Worm (Caenorhabditis elegans): Measurements from ENCODE around the gene C31A11.13.
"Not testable (repeated sequence)": the region's sequence is repeated elsewhere in the genome, so short reads cannot be mapped to it uniquely, and the experiment has no call there.

C31A11.13 gene

ce11 chrV:16341497-16342257 lies 39.3 kb upstream of the C31A11.13 start:
- TF ChIP-seq dve-1 (tag; optimal IDR thresholded peaks at IDR 0.05; ENCODE audit: insufficient read depth) (peak; percentile 27), daf-16 (tag; optimal IDR thresholded peaks at IDR 0.05) (peak; percentile 24), hlh-11 (tag; optimal IDR thresholded peaks at IDR 0.05) (peak; percentile 10), T26A8.4 (GFP tag; IDR thresholded peaks at IDR 0.05) (0 out of 2 replicates have a peak, but pooled peaks have one; percentile 12), egl-43 (GFP tag; IDR thresholded peaks at IDR 0.05) (peak; percentile 63), lim-7 (GFP tag; IDR thresholded peaks at IDR 0.05) (peak; percentile 26; the same call in 1 of the 2 replicates), mdt-29 (GFP tag; IDR thresholded peaks at IDR 0.05) (peak; percentile 51; the same call in 1 of the 2 replicates), hlh-30 (tag; optimal IDR thresholded peaks at IDR 0.05; ENCODE audit: insufficient read depth) (peak; percentile 14), nhr-102 (tag; optimal IDR thresholded peaks at IDR 0.05) (peak; percentile 9), dmd-6 (GFP tag; IDR thresholded peaks at IDR 0.05) (peak; percentile 43; the same call in 1 of the 2 replicates), aha-1 (tag) (peak; percentile 92), set-16 (GFP tag; IDR thresholded peaks at IDR 0.05) (peak; percentile 66)
- TF ChIP-seq daf-16 (GFP tag; optimal IDR thresholded peaks at IDR 0.05), result not testable (repeated sequence)

ce11 chrV:16338287-16339092 lies 36.1 kb upstream of the C31A11.13 start, which contains the start of gene slc-9B.2:
Gene slc-9B.2 (plus strand): TSS chrV:16339042.
- peak; percentile 15 for TF ChIP-seq aha-1 (tag)
- peak; percentile 66 for TF ChIP-seq dmd-6 (GFP tag; IDR thresholded peaks at IDR 0.05)
- peak; percentile 8 for TF ChIP-seq hlh-30 (tag; optimal IDR thresholded peaks at IDR 0.05; ENCODE audit: insufficient read depth)
- TF ChIP-seq lin-38 (GFP tag; IDR thresholded peaks at IDR 0.05), result peak; percentile 58
- peak; percentile 76 for TF ChIP-seq snpc-1.2 (GFP tag; IDR thresholded peaks at IDR 0.05)
- TF ChIP-seq arid-1 (GFP tag; conservative IDR thresholded peaks at IDR 0.05), result 0 out of 2 replicates have a peak, but pooled peaks have one; percentile 57
- peak; percentile 65 for TF ChIP-seq lim-7 (GFP tag; IDR thresholded peaks at IDR 0.05)
- TF ChIP-seq dve-1 (tag; optimal IDR thresholded peaks at IDR 0.05; ENCODE audit: insufficient read depth), result peak; percentile 38
- TF ChIP-seq zip-11 (GFP tag; IDR thresholded peaks at IDR 0.05), result 0 out of 2 replicates have a peak, but pooled peaks have one; percentile 26
- not testable (repeated sequence) for TF ChIP-seq daf-16 (GFP tag; optimal IDR thresholded peaks at IDR 0.05); pha-4 (tag; optimal IDR thresholded peaks at IDR 0.05)
- TF ChIP-seq daf-16 (tag; optimal IDR thresholded peaks at IDR 0.05), result peak; percentile 73
- 0 out of 2 replicates have a peak, but pooled peaks have one; percentile 60 for TF ChIP-seq Y105C5A.15 (GFP tag; IDR thresholded peaks at IDR 0.05)
- 0 out of 2 replicates have a peak, but pooled peaks have one; percentile 37 for TF ChIP-seq F26F4.8 (GFP tag; conservative IDR thresholded peaks at IDR 0.05)
- TF ChIP-seq hlh-11 (tag; optimal IDR thresholded peaks at IDR 0.05), result peak; percentile 39
- TF ChIP-seq nhr-48 (tag; optimal IDR thresholded peaks at IDR 0.05), result peak; percentile 72
- TF ChIP-seq ZK337.2 (GFP tag; IDR thresholded peaks at IDR 0.05), result 0 out of 2 replicates have a peak, but pooled peaks have one; percentile 39
- TF ChIP-seq vab-7 (GFP tag; IDR thresholded peaks at IDR 0.05), result peak; percentile 54; the same call in 1 of the 2 replicates
- peak; percentile 68; the same call in 1 of the 2 replicates for TF ChIP-seq pha-4 (GFP tag; IDR thresholded peaks at IDR 0.05)
- TF ChIP-seq nhr-102 (tag; optimal IDR thresholded peaks at IDR 0.05), result peak; percentile 44
- TF ChIP-seq php-3 (GFP tag; IDR thresholded peaks at IDR 0.05), result peak; percentile 86
- 0 out of 2 replicates have a peak, but pooled peaks have one; percentile 55 for TF ChIP-seq tra-1 (GFP tag; IDR thresholded peaks at IDR 0.05)
- TF ChIP-seq unc-130 (GFP tag; optimal IDR thresholded peaks at IDR 0.05), result peak; percentile 1

- TF ChIP-seq fos-1 (tag; optimal IDR thresholded peaks at IDR 0.05), result no peak
- TF ChIP-seq tag-97 (GFP tag; IDR thresholded peaks at IDR 0.05), result no peak
- TF ChIP-seq egl-27 (tag; optimal IDR thresholded peaks at IDR 0.05), result no peak
- no peak for TF ChIP-seq mxl-3 (GFP tag; optimal IDR thresholded peaks at IDR 0.05)
- TF ChIP-seq ceh-44 (GFP tag; IDR thresholded peaks at IDR 0.05), result no peak
- no peak for TF ChIP-seq ces-1 (GFP tag; optimal IDR thresholded peaks at IDR 0.05)
Observed at ce11 chrV:16336326-16336725, 34.0 kb upstream of the C31A11.13 start, which contains the start of gene srw-87. Gene srw-87 (plus strand): TSS chrV:16336626.
